Worm (Caenorhabditis elegans) whole organism, midembryonic: ENCODE measurements around the gene C42C1.12.

Experiments
- T22C8.4 ChIP-seq: fragments of 200-800 bp; sonication (Bioruptor generic); IDR thresholded peaks from 2 replicates; pipeline ENCODE4 v1.3.6; 2022; ENCODE audit warnings: missing genetic modification characterization, missing compliant biosample characterization
- flt-1 ChIP-seq: fragments of 200-800 bp; sonication (Bioruptor generic); IDR thresholded peaks from 2 replicates; pipeline ENCODE4 v1.3.6; 2022; ENCODE audit warnings: missing genetic modification characterization, missing compliant biosample characterization
- ref-1 ChIP-seq: fragments of 200-800 bp; sonication (Bioruptor generic); conservative IDR thresholded peaks from 2 replicates; pipeline ENCODE4 v1.3.6; 2022; ENCODE audit warnings: missing genetic modification reagents, missing genetic modification characterization, missing compliant biosample characterization

DNA sequence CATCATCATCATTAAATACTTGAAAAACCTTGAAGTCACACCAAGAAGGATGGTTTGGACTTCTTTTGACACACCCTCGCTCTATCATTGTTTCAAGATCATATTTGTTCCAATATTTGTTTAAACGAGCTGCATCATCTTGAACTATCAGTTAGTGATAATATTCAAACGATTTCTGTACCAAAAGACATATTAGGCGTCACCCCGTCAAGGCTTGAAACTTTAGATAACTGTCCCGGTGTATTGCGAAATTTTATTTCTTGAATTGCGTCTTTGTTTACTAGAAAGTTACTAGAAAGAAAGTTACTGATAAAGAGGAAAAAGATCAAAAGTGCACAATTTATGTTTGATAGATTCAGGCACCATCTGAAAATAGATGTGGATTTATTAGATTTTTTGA is 23.9 kb upstream of the C42C1.12 start:
- TF ChIP-seq flt-1 (GFP tag; lab: Robert Waterston, UW) (no peak), ref-1 (GFP tag; lab: Robert Waterston, UW) (no peak), T22C8.4 (GFP tag; lab: Robert Waterston, UW) (no peak)
